Worm (Caenorhabditis elegans) whole organism, midembryonic: ENCODE data around the gene clec-56.
A peak's percentile ranks its signal among the peaks of the same experiment; 100 is the strongest.
"Not testable (repeated sequence)": the region's sequence is repeated elsewhere in the genome, so short reads cannot be mapped to it uniquely, and the experiment has no call there.

Experiments
- T22C8.4 ChIP-seq: fragments of 200-800 bp; sonication (Bioruptor generic); IDR thresholded peaks from 2 replicates; pipeline ENCODE4 v1.3.6; 2022; ENCODE audit warnings: missing genetic modification characterization, missing compliant biosample characterization
- cog-1 ChIP-seq: sonication (generic microtip); optimal IDR thresholded peaks from 2 replicates; lab custom pipeline; 2016; ENCODE audit warnings: missing genetic modification characterization, missing compliant biosample characterization
- flt-1 ChIP-seq: fragments of 200-800 bp; sonication (Bioruptor generic); IDR thresholded peaks from 2 replicates; pipeline ENCODE4 v1.3.6; 2022; ENCODE audit warnings: missing genetic modification characterization, missing compliant biosample characterization
- klf-2 ChIP-seq: fragments of 200-800 bp; sonication (Bioruptor generic); conservative IDR thresholded peaks from 2 replicates; pipeline ENCODE4 v1.3.6; 2022; ENCODE audit warnings: missing genetic modification reagents, missing genetic modification characterization, missing compliant biosample characterization
- med-1 ChIP-seq: sonication (generic microtip); optimal IDR thresholded peaks from 2 replicates; lab custom pipeline; 2017; ENCODE audit warnings: missing genetic modification characterization, mild to moderate bottlenecking, missing compliant biosample characterization, antibody characterized with exemption, missing genetic modification reagents; ENCODE audit not compliant: insufficient read depth
- ref-1 ChIP-seq: fragments of 200-800 bp; sonication (Bioruptor generic); conservative IDR thresholded peaks from 2 replicates; pipeline ENCODE4 v1.3.6; 2022; ENCODE audit warnings: missing genetic modification reagents, missing genetic modification characterization, missing compliant biosample characterization
- tab-1 ChIP-seq: fragments of 200-800 bp; sonication (Bioruptor generic); IDR thresholded peaks from 2 replicates; pipeline ENCODE4 v1.3.6; 2022; ENCODE audit warnings: missing genetic modification characterization, missing compliant biosample characterization
- ztf-23 ChIP-seq: fragments of 200-800 bp; sonication (Bioruptor generic); IDR thresholded peaks from 2 replicates; pipeline ENCODE4 v1.3.6; 2022; ENCODE audit warnings: missing genetic modification reagents, missing genetic modification characterization, missing compliant biosample characterization
- ztf-29 ChIP-seq: fragments of 200-800 bp; sonication (Bioruptor generic); IDR thresholded peaks from 2 replicates; pipeline ENCODE4 v1.3.6; 2022; ENCODE audit warnings: missing genetic modification reagents, missing genetic modification characterization, missing compliant biosample characterization

- TF ChIP-seq T22C8.4; cog-1 (tag; lab: Kevin White, UChicago); klf-2; med-1 (GFP tag; lab: Kevin White, UChicago); ztf-29 (GFP tag; lab: Robert Waterston, UW); flt-1 (GFP tag; lab: Robert Waterston, UW); ref-1 (GFP tag; lab: Robert Waterston, UW): not testable (repeated sequence)
- TF ChIP-seq ztf-23 (peak; percentile 63), tab-1 (0 out of 2 replicates have a peak, but pooled peaks have one; percentile 14)
Measured at ce11 chrV:14443471-14444015, 30.7 kb upstream of the clec-56 start.
